Worm (Caenorhabditis elegans) whole organism, L1 larva: ENCODE measurements around the gene gst-13.
A peak's percentile ranks its signal among the peaks of the same experiment; 100 is the strongest.

Experiments
- C04F5.9 ChIP-seq: sonication (generic microtip); optimal IDR thresholded peaks from 2 replicates; lab custom pipeline; 2016; ENCODE audit warnings: missing genetic modification characterization, missing compliant biosample characterization
- Y116A8C.19 ChIP-seq: sonication (generic microtip); optimal IDR thresholded peaks from 2 replicates; lab custom pipeline; 2016; ENCODE audit warnings: missing compliant biosample characterization, missing genetic modification characterization, borderline replicate concordance
- aly-2 ChIP-seq: fragments of 150-350 bp; optimal IDR thresholded peaks from 2 replicates; lab custom pipeline; 2014; ENCODE audit warnings: missing biosample characterization, missing genetic modification characterization
- ceh-8 ChIP-seq: fragments of 200-800 bp; sonication (Bioruptor generic); optimal IDR thresholded peaks from 2 replicates; lab custom pipeline; 2018; ENCODE audit warnings: mild to moderate bottlenecking, missing genetic modification characterization, moderate library complexity, missing compliant biosample characterization
- ceh-82 ChIP-seq, 3 experiments: fragments of 150-350 bp in 1 of 3; sonication (generic microtip) in 2 of 3; optimal IDR thresholded peaks; 2 replicates each; lab custom pipeline; 2014 to 2017; ENCODE audit warnings: missing biosample characterization in 3 of 3, missing genetic modification characterization in 3 of 3
- egl-13 ChIP-seq: sonication (generic microtip); optimal IDR thresholded peaks from 2 replicates; lab custom pipeline; 2016; ENCODE audit warnings: missing genotype, missing genetic modification reagents, missing genetic modification characterization, missing compliant biosample characterization
- egl-27 ChIP-seq, 2 experiments: fragments of 150-350 bp in 1 of 2; sonication (generic microtip); optimal IDR thresholded peaks; 3 replicates each; lab custom pipeline; 2017 to 2018; ENCODE audit warnings: missing biosample characterization in 2 of 2, missing genetic modification characterization in 2 of 2, missing genetic modification reagents in 2 of 2
- elt-2 ChIP-seq: sonication (generic microtip); optimal IDR thresholded peaks from 2 replicates; lab custom pipeline; 2016; ENCODE audit warnings: missing genetic modification characterization, mild to moderate bottlenecking, inconsistent platforms, missing compliant biosample characterization, missing genetic modification reagents
- fkh-4 ChIP-seq: sonication (generic microtip); optimal IDR thresholded peaks from 2 replicates; lab custom pipeline; 2016; ENCODE audit warnings: missing compliant biosample characterization, missing genetic modification characterization, borderline replicate concordance
- fkh-8 ChIP-seq: sonication (generic microtip); optimal IDR thresholded peaks from 2 replicates; lab custom pipeline; 2016; ENCODE audit warnings: mild to moderate bottlenecking, missing genetic modification characterization, missing compliant biosample characterization
- fos-1 ChIP-seq: fragments of 150-350 bp; optimal IDR thresholded peaks from 2 replicates; lab custom pipeline; 2014; ENCODE audit warnings: missing biosample characterization, missing genetic modification characterization
- grh-1 ChIP-seq: fragments of 200-800 bp; sonication (Bioruptor generic); IDR thresholded peaks from 2 replicates; pipeline ENCODE4 v1.3.6; 2022; ENCODE audit warnings: missing genetic modification reagents, missing genetic modification characterization, missing compliant biosample characterization
- isw-1 ChIP-seq: fragments of 200-800 bp; sonication (Bioruptor generic); IDR thresholded peaks from 2 replicates; pipeline ENCODE4 v1.3.6; 2022; ENCODE audit warnings: missing genetic modification characterization, missing compliant biosample characterization
- jun-1 ChIP-seq: fragments of 150-350 bp; optimal IDR thresholded peaks from 2 replicates; lab custom pipeline; 2014; ENCODE audit warnings: missing biosample characterization, missing genetic modification reagents, missing genetic modification characterization
- lin-35 ChIP-seq, 2 experiments: fragments of 150-350 bp; optimal IDR thresholded peaks; 2 replicates each; lab custom pipeline; 2014; ENCODE audit warnings: missing biosample characterization in 2 of 2, missing genetic modification characterization in 2 of 2, missing genetic modification reagents in 2 of 2
- lsy-2 ChIP-seq, 2 experiments: fragments of 150-350 bp; optimal IDR thresholded peaks; 2 replicates each; lab custom pipeline; 2014; ENCODE audit warnings: missing biosample characterization in 2 of 2, missing genetic modification characterization in 2 of 2
- mdl-1 ChIP-seq, 2 experiments: fragments of 150-350 bp; optimal IDR thresholded peaks; 2 replicates each; lab custom pipeline; 2014 to 2017; ENCODE audit warnings: missing biosample characterization in 2 of 2, missing genetic modification characterization in 2 of 2, inconsistent platforms in 1 of 2
- mef-2 ChIP-seq: fragments of 150-350 bp; optimal IDR thresholded peaks from 2 replicates; lab custom pipeline; 2014; ENCODE audit warnings: missing biosample characterization, missing genetic modification characterization
- nhr-11 ChIP-seq: fragments of 150-350 bp; optimal IDR thresholded peaks from 2 replicates; lab custom pipeline; 2014; ENCODE audit warnings: missing biosample characterization, missing genetic modification characterization
- nhr-19 ChIP-seq: fragments of 200-800 bp; sonication (Bioruptor generic); conservative IDR thresholded peaks from 2 replicates; pipeline ENCODE4 v1.3.6; 2022; ENCODE audit warnings: missing genetic modification characterization, missing compliant biosample characterization
- nhr-237 ChIP-seq: fragments of 150-350 bp; optimal IDR thresholded peaks from 2 replicates; lab custom pipeline; 2014; ENCODE audit warnings: missing biosample characterization, missing genetic modification characterization
- nhr-47 ChIP-seq: sonication (generic microtip); optimal IDR thresholded peaks from 2 replicates; lab custom pipeline; 2016; ENCODE audit warnings: mild to moderate bottlenecking, missing genetic modification characterization, moderate library complexity, missing compliant biosample characterization
- nhr-71 ChIP-seq: sonication (generic microtip); optimal IDR thresholded peaks from 2 replicates; lab custom pipeline; 2016; ENCODE audit warnings: mild to moderate bottlenecking, missing genetic modification characterization, moderate library complexity, missing compliant biosample characterization
- nhr-77 ChIP-seq: fragments of 150-350 bp; optimal IDR thresholded peaks from 2 replicates; lab custom pipeline; 2014; ENCODE audit warnings: missing biosample characterization, missing genetic modification characterization
- nhr-84 ChIP-seq: sonication (generic microtip); optimal IDR thresholded peaks from 2 replicates; lab custom pipeline; 2017; ENCODE audit warnings: missing biosample characterization, missing genetic modification characterization
- pqm-1 ChIP-seq: sonication (generic microtip); optimal IDR thresholded peaks from 3 replicates; lab custom pipeline; 2017; ENCODE audit warnings: missing biosample characterization, missing genetic modification characterization
- rnt-1 ChIP-seq: sonication (generic microtip); optimal IDR thresholded peaks from 2 replicates; lab custom pipeline; 2016; ENCODE audit warnings: mild to moderate bottlenecking, missing genetic modification characterization, moderate library complexity, missing compliant biosample characterization
- snpc-4 ChIP-seq: fragments of 150-350 bp; optimal IDR thresholded peaks from 2 replicates; lab custom pipeline; 2014; ENCODE audit warnings: missing biosample characterization, missing genetic modification characterization
- snu-23 ChIP-seq: sonication (generic microtip); optimal IDR thresholded peaks from 2 replicates; lab custom pipeline; 2016; ENCODE audit warnings: missing genetic modification characterization, missing compliant biosample characterization
- unc-130 ChIP-seq: fragments of 150-350 bp; optimal IDR thresholded peaks from 2 replicates; lab custom pipeline; 2017; ENCODE audit warnings: missing biosample characterization, missing genetic modification characterization, inconsistent platforms
- unc-30 ChIP-seq: sonication (generic microtip); optimal IDR thresholded peaks from 2 replicates; lab custom pipeline; 2017; ENCODE audit warnings: missing biosample characterization, missing genetic modification characterization
- unc-62 ChIP-seq: fragments of 150-350 bp; optimal IDR thresholded peaks from 2 replicates; lab custom pipeline; 2014; ENCODE audit warnings: missing biosample characterization, missing genetic modification reagents, missing genetic modification characterization
- zag-1 ChIP-seq: fragments of 150-350 bp; optimal IDR thresholded peaks from 2 replicates; lab custom pipeline; 2014; ENCODE audit warnings: missing biosample characterization, missing genetic modification characterization
- zip-4 ChIP-seq: fragments of 200-800 bp; sonication (Bioruptor generic); optimal IDR thresholded peaks from 2 replicates; lab custom pipeline; 2018; ENCODE audit warnings: mild to moderate bottlenecking, missing genetic modification characterization, moderate library complexity, missing compliant biosample characterization

gst-13 gene

DNA sequence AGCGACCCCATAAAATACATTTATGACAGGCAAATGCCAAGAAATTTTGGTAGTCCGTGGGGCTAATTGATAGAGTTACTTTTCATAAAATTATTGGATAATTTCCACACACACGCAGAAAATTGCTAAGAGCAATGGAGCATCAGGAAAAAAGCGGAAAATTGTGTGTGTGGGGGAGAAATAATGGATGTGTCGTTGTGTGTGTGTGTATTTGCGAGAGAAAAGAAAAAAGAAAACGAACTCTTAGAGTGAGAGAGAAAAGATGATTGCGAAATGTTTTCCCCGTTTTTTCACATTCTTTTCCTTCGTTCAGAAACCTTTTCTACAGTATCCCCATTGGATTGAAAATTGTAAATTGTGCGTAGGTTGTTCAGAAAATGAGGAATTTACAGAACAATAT is 50.3 kb downstream of the gst-13 start (continued):
- TF ChIP-seq aly-2 (no peak), ceh-82 (tag; optimal IDR thresholded peaks at IDR 0.05; lab: Kevin White, UChicago) (peak in 2 of 3 experiments; percentile 10 to 61), rnt-1 (tag; lab: Kevin White, UChicago) (peak; percentile 36), nhr-77 (tag; lab: Kevin White, UChicago) (peak; percentile 40), unc-130 (tag; lab: Kevin White, UChicago) (peak; percentile 33), nhr-19 (peak; percentile 25), nhr-47 (tag; lab: Kevin White, UChicago) (peak; percentile 4), C04F5.9 (tag; lab: Kevin White, UChicago) (no peak), zag-1 (no peak), lsy-2 (tag; optimal IDR thresholded peaks at IDR 0.05; lab: Kevin White, UChicago) (peak; percentile 26 to 71), pqm-1 (no peak), mef-2 (tag; lab: Kevin White, UChicago) (no peak), Y116A8C.19 (no peak), nhr-237 (no peak), snu-23 (GFP tag; lab: Kevin White, UChicago) (peak; percentile 23), isw-1 (GFP tag; lab: Robert Waterston, UW) (no peak), fkh-8 (tag; lab: Kevin White, UChicago) (no peak), lin-35 (GFP tag; optimal IDR thresholded peaks at IDR 0.05; lab: Kevin White, UChicago) (no peak), grh-1 (GFP tag; lab: Robert Waterston, UW) (no peak), jun-1 (tag; lab: Kevin White, UChicago) (no peak), fos-1 (tag; lab: Kevin White, UChicago) (no peak), nhr-71 (tag; lab: Kevin White, UChicago) (no peak), egl-27 (tag; optimal IDR thresholded peaks at IDR 0.05; lab: Kevin White, UChicago) (no peak), nhr-84 (no peak), unc-30 (tag; lab: Kevin White, UChicago) (no peak), zip-4 (GFP tag; lab: Kevin White, UChicago) (peak; percentile 60), mdl-1 (tag; optimal IDR thresholded peaks at IDR 0.05; lab: Kevin White, UChicago) (no peak), fkh-4 (no peak), nhr-11 (tag; lab: Kevin White, UChicago) (no peak), egl-13 (no peak), unc-62 (GFP tag; lab: Kevin White, UChicago) (no peak), ceh-8 (GFP tag; lab: Kevin White, UChicago) (no peak), snpc-4 (tag; lab: Kevin White, UChicago) (peak; percentile 28), elt-2 (tag; lab: Kevin White, UChicago) (no peak)
